Fruit fly (Drosophila melanogaster): ENCODE data around the gene Poc1.

Gene Poc1

DNA sequence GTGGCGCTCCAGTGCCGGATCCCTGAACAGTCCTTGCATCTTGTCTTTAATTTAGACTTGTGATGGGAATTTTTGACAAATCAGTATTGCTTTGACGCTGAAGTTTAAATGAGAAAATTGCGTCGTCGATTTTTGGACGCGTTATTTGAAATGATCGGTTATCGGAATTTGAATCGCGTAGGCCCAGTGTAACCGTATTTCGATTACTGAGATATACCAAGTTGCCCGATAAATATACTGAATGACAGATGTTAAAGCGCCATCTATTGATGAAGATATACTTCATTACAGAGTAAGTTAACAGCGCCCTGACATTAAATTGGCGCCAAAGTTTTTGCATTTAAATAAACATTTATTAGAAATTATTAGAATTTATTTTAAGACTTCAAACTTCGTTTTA lies at the start of gene Poc1:
Poc1 (minus strand) TSS at position 173 of the 400 bp plus-strand sequence.
- no peak for TF ChIP-seq CG17801 (GFP tag; optimal IDR thresholded peaks at IDR 0.05; ENCODE audit: partially characterized antibody)

dm6 chr3L:13437654-13438053 lies 47.8 kb upstream of the Poc1 start, which contains the start of gene CG10725:
Gene CG10725 (plus strand): TSS chr3L:13437954.
- TF ChIP-seq CG17801 (GFP tag; optimal IDR thresholded peaks at IDR 0.05; ENCODE audit: partially characterized antibody), result no peak

DNA sequence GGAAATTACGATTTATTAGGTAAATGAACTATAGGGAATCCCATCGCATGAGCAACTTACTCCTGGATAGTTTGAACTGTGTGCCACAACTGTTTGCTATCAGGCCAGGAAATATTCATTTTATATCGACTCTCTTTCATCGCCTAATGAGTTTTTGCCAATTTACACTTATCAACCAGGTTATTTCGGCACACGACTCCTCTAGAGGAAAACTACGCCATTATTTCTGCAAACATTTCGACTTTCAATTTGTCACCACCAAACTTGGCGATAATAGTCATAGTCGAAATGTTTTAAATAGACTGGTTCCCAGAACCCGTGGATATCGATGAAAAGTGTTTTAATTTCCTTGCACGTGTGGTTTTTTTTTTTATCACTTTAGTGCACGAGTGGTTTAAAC lies 47.2 kb upstream of the Poc1 start, which contains the start of gene CG10154:
CG10154 (minus strand) TSS at position 101 of the 400 bp plus-strand sequence.
- TF ChIP-seq CG17801 (GFP tag; optimal IDR thresholded peaks at IDR 0.05; ENCODE audit: partially characterized antibody), result no peak

dm6 chr3L:13435170-13435727 lies 45.4 kb upstream of the Poc1 start, which contains the start of gene CG10713:
Gene CG10713 (minus strand): TSS chr3L:13435229.
- no peak for TF ChIP-seq CG17801 (GFP tag; optimal IDR thresholded peaks at IDR 0.05; ENCODE audit: partially characterized antibody)

dm6 chr3L:13433522-13433921 lies 43.7 kb upstream of the Poc1 start:
- TF ChIP-seq CG17801 (GFP tag; optimal IDR thresholded peaks at IDR 0.05; ENCODE audit: partially characterized antibody), result no peak

DNA sequence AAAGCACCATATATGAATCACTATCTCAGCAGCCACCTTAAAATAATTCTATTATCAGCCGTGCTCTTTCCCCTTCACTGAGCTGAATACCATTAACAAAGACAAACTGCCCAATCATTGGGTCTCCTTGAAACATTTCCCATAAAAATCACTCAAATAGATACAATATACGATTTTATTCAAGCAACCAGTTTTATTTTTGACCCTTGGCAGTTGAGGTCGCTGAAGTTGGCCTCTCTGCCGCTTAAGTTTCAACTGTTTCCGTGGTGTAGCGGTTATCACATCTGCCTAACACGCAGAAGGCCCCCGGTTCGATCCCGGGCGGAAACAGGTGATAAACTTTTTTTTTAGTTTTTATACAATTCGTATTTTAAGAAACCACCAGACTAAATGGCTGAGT lies 43.0 kb upstream of the Poc1 start:
- no peak for TF ChIP-seq CG17801 (GFP tag; optimal IDR thresholded peaks at IDR 0.05; ENCODE audit: partially characterized antibody)

- TF ChIP-seq CG17801 (GFP tag; optimal IDR thresholded peaks at IDR 0.05; ENCODE audit: partially characterized antibody), result no peak
Observed at dm6 chr3L:13430171-13430570, 40.4 kb upstream of the Poc1 start.

DNA sequence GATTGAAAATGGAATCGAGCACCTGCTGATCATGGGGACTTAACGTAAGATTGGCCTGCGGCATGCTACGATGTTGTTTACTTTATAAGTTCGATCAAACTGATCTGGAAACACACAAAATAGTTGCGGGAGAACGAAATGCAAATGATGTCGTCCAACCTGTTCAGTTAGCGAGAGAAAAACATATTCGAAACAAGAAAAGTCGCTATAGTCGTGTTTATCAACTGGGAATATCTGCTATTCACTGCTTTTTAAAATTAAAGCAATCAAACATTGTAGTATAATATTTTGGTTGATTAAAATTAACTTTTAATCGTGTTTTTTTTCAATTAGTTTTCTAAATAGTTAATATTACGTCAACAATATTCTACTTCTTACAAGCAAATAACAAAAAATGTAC lies 36.8 kb upstream of the Poc1 start, which contains the start of gene CG14105:
CG14105 (minus strand) TSS at position 101 of the 400 bp plus-strand sequence.
- no peak for TF ChIP-seq CG17801 (GFP tag; optimal IDR thresholded peaks at IDR 0.05; ENCODE audit: partially characterized antibody)

DNA sequence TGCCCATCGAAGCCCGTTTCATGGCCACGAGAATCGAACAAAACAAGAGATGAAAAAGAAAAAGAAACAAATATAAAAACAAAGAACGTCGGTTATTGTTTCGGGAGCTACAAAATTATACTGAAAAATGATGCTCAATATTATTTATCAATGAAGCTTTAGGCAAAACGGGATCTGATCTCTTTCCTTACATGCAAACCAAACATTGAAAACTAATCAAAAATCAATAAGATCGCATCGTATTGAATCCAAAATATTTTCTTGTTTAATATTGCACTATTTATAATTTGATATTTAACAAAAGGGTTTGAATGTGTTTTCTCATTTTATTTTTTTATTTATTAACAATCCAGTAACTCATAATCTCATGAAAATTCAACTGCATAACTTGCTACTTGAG lies 35.8 kb upstream of the Poc1 start, which contains the start of gene CG14106:
CG14106 (minus strand) TSS at position 101 of the 400 bp plus-strand sequence.
- no peak for TF ChIP-seq CG17801 (GFP tag; optimal IDR thresholded peaks at IDR 0.05; ENCODE audit: partially characterized antibody)

- no peak for TF ChIP-seq CG17801 (GFP tag; optimal IDR thresholded peaks at IDR 0.05; ENCODE audit: partially characterized antibody)
Observed at dm6 chr3L:13424068-13424467, 34.3 kb upstream of the Poc1 start, which contains the start of gene CG33263. Gene CG33263 (minus strand): TSS chr3L:13424168.

DNA sequence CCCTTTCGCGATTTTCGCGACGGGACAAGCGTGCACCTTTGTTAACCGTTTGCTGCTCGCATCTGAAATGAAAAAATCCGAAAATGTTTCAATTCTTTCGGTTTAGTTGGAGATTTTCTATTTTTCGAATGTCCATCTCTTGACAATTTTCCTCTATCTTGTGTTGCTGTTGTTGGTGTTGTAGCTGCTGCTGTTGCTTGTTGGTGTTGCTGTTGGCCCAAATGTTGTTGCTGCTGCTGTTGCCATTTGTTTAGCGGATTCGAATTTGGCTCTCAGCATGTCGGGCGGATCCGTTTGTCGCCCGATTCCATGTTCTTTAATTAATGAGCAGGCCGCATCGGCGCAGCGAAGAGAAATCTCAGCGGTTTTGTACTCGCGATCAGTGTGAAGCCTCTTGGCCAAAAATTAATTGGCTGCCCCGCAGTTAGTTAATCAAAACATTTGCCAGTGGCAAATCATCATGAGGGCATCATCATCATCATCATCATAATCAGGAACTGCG lies 32.5 kb upstream of the Poc1 start, which contains the start of gene CG32121:
CG32121 (minus strand) TSS at position 51 of the 502 bp plus-strand sequence.
- no peak for TF ChIP-seq CG17801 (GFP tag; optimal IDR thresholded peaks at IDR 0.05; ENCODE audit: partially characterized antibody)

dm6 chr3L:13420212-13420611 lies 30.4 kb upstream of the Poc1 start:
- TF ChIP-seq CG17801 (GFP tag; optimal IDR thresholded peaks at IDR 0.05; ENCODE audit: partially characterized antibody), result no peak

DNA sequence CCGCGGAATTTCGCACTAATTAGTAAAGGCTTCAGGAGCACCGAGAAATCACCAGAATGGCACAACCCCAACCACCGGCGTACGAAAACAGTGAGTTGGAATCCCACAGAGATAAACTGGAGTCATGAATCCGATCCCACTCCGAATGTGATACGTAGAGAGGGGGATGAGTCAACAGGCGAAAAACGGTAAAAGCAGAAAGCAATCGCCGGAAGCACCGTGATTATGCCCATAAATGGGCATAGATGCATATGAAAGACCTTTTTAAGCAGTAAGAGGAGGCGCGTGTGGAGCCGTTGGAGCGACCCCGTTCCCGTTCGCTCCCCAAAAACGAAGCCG lies 23.0 kb upstream of the Poc1 start:
- TF ChIP-seq CG17801 (GFP tag; optimal IDR thresholded peaks at IDR 0.05; ENCODE audit: partially characterized antibody), result no peak

- TF ChIP-seq CG17801 (GFP tag; optimal IDR thresholded peaks at IDR 0.05; ENCODE audit: partially characterized antibody), result no peak
Observed at dm6 chr3L:13412200-13412885, 22.5 kb upstream of the Poc1 start, which contains the start of the genes CG10222 and flr. Gene CG10222 (minus strand): TSS chr3L:13412453. Gene flr (plus strand): TSS chr3L:13412843.

DNA sequence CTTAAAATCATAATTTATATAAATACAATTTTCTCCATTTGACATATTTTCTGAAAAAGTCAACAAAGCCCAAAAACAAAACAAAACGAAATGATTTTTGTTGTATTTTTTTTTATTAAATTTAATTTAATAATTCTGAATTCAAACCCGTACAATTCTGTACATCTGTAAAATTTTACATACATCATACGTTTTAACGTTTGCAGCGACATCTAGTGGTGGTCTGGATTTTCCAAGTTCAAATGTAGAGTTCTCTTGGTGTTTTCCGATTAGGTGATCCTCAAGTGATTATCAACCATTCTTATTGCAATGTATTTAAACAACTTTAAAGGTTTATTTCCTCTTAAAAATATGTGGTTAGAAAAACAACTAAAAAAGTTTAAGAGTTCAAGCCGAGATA lies 21.2 kb upstream of the Poc1 start:
- no peak for TF ChIP-seq CG17801 (GFP tag; optimal IDR thresholded peaks at IDR 0.05; ENCODE audit: partially characterized antibody)

Data from ovary, adult (tissue).